Worm (Caenorhabditis elegans) whole organism, midembryonic: ENCODE results near the gene C05C8.1.

Experiments
- T22C8.4 ChIP-seq: fragments of 200-800 bp; sonication (Bioruptor generic); IDR thresholded peaks from 2 replicates; pipeline ENCODE4 v1.3.6; 2022; ENCODE audit warnings: missing genetic modification characterization, missing compliant biosample characterization
- flt-1 ChIP-seq: fragments of 200-800 bp; sonication (Bioruptor generic); IDR thresholded peaks from 2 replicates; pipeline ENCODE4 v1.3.6; 2022; ENCODE audit warnings: missing genetic modification characterization, missing compliant biosample characterization
- med-1 ChIP-seq: sonication (generic microtip); optimal IDR thresholded peaks from 2 replicates; lab custom pipeline; 2017; ENCODE audit warnings: missing genetic modification characterization, mild to moderate bottlenecking, missing compliant biosample characterization, antibody characterized with exemption, missing genetic modification reagents; ENCODE audit not compliant: insufficient read depth
- tab-1 ChIP-seq: fragments of 200-800 bp; sonication (Bioruptor generic); IDR thresholded peaks from 2 replicates; pipeline ENCODE4 v1.3.6; 2022; ENCODE audit warnings: missing genetic modification characterization, missing compliant biosample characterization

DNA sequence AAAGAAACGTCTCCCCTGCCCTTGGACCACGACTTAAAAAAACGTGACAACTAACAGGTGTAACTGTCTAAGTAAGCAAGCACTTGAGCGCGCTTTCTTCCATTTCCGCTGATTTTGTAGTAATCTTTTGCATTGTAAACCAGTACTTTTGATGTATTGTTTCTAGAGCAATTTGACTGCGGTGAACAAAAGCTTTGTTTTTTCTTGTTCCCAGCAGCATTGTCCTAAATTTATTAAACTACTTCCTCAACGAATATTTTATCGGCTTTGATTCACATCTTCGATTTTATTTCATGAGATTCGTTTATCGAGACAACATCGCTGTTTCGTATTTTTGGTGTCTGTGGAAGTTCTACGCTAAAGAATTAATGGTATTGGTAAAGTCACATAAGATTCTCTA, 49.1 kb downstream of the C05C8.1 start, which contains the start of gene C13A2.1:
- TF ChIP-seq flt-1 (GFP tag; lab: Robert Waterston, UW) (no peak), T22C8.4 (GFP tag; lab: Robert Waterston, UW) (no peak), med-1 (GFP tag; lab: Kevin White, UChicago) (no peak), tab-1 (no peak)
